Fruit fly (Drosophila melanogaster) whole organism, embryonic: Measurements from ENCODE around the gene Acp65Aa.

Experiments used
- Atf3 ChIP-seq: fragments of 200-800 bp; sonication (Bioruptor generic); optimal IDR thresholded peaks from 3 replicates; lab custom pipeline; 2016; ENCODE audit warnings: missing biosample characterization, missing genetic modification characterization
- Atf6 ChIP-seq: fragments of 200-800 bp; sonication (Bioruptor generic); IDR thresholded peaks from 2 replicates; pipeline ENCODE4 v1.3.6; 2022; ENCODE audit warnings: missing biosample characterization, missing genetic modification characterization
- C15 ChIP-seq: fragments of 200-800 bp; sonication (Bioruptor generic); IDR thresholded peaks from 3 replicates; pipeline ENCODE4 v1.3.6; 2022; ENCODE audit warnings: missing biosample characterization, missing genetic modification characterization
- CG10147 ChIP-seq: fragments of 200-800 bp; sonication (Bioruptor generic); optimal IDR thresholded peaks from 2 replicates; lab custom pipeline; 2019; ENCODE audit warnings: missing biosample characterization, mild to moderate bottlenecking, missing genetic modification characterization, moderate library complexity
- CG11085 ChIP-seq: fragments of 200-800 bp; sonication (Bioruptor generic); IDR thresholded peaks from 2 replicates; pipeline ENCODE4 v1.3.6; 2022; ENCODE audit warnings: missing biosample characterization, missing genetic modification characterization
- CG11560 ChIP-seq: fragments of 200-800 bp; sonication (Bioruptor generic); IDR thresholded peaks from 3 replicates; pipeline ENCODE4 v1.3.6; 2022; ENCODE audit warnings: missing biosample characterization, missing genetic modification characterization
- CG12155 ChIP-seq: fragments of 200-800 bp; sonication (Bioruptor generic); optimal IDR thresholded peaks from 3 replicates; lab custom pipeline; 2016; ENCODE audit warnings: missing biosample characterization, missing genetic modification characterization
- CG12659 ChIP-seq: fragments of 200-800 bp; sonication (Bioruptor generic); optimal IDR thresholded peaks from 3 replicates; lab custom pipeline; 2017; ENCODE audit warnings: mild to moderate bottlenecking, missing biosample characterization, missing genetic modification reagents, missing genetic modification characterization
- CG13424 ChIP-seq: fragments of 200-800 bp; sonication (Bioruptor generic); optimal IDR thresholded peaks from 2 replicates; lab custom pipeline; 2019; ENCODE audit warnings: missing biosample characterization, mild to moderate bottlenecking, missing genetic modification characterization, moderate library complexity
- CG14667 ChIP-seq: fragments of 200-800 bp; sonication (Bioruptor generic); IDR thresholded peaks from 2 replicates; pipeline ENCODE4 v1.3.6; 2022; ENCODE audit warnings: missing biosample characterization, missing genetic modification characterization
- CG14965 ChIP-seq: fragments of 200-800 bp; sonication (Bioruptor generic); optimal IDR thresholded peaks from 2 replicates; lab custom pipeline; 2016; ENCODE audit warnings: missing biosample characterization, missing genetic modification characterization, borderline replicate concordance
- CG15011 ChIP-seq: fragments of 200-800 bp; sonication (Bioruptor generic); optimal IDR thresholded peaks from 3 replicates; lab custom pipeline; 2018; ENCODE audit warnings: missing biosample characterization, mild to moderate bottlenecking, missing genetic modification characterization
- CG15601 ChIP-seq: fragments of 200-800 bp; sonication (Bioruptor generic); optimal IDR thresholded peaks from 3 replicates; lab custom pipeline; 2019; ENCODE audit warnings: missing biosample characterization, mild to moderate bottlenecking, missing genetic modification characterization, moderate library complexity
- CG18599 ChIP-seq: fragments of 200-800 bp; sonication (Bioruptor generic); optimal IDR thresholded peaks from 3 replicates; lab custom pipeline; 2017; ENCODE audit warnings: missing biosample characterization, missing genetic modification characterization, mild to moderate bottlenecking, moderate library complexity, missing genetic modification reagents
- CG18619 ChIP-seq: fragments of 200-800 bp; sonication (Bioruptor generic); optimal IDR thresholded peaks from 3 replicates; lab custom pipeline; 2017; ENCODE audit warnings: missing biosample characterization, mild to moderate bottlenecking, missing genetic modification characterization
- CG3065 ChIP-seq: fragments of 200-800 bp; sonication (Bioruptor generic); optimal IDR thresholded peaks from 2 replicates; lab custom pipeline; 2016; ENCODE audit warnings: missing biosample characterization, missing genetic modification characterization
- CG34224 ChIP-seq: fragments of 200-800 bp; sonication (Bioruptor generic); IDR thresholded peaks from 3 replicates; pipeline ENCODE4 v1.3.6; 2022; ENCODE audit warnings: missing biosample characterization, missing genetic modification characterization; ENCODE audit not compliant: partially characterized antibody
- CG34376 ChIP-seq: fragments of 200-800 bp; sonication (Bioruptor generic); optimal IDR thresholded peaks from 2 replicates; lab custom pipeline; 2018; ENCODE audit warnings: missing biosample characterization, mild to moderate bottlenecking, missing genetic modification characterization
- CG4820 ChIP-seq: fragments of 200-800 bp; sonication (Bioruptor generic); optimal IDR thresholded peaks from 3 replicates; lab custom pipeline; 2016; ENCODE audit warnings: missing biosample characterization, missing genetic modification characterization
- CG7271 ChIP-seq: fragments of 200-800 bp; sonication (Bioruptor generic); optimal IDR thresholded peaks from 2 replicates; lab custom pipeline; 2018; ENCODE audit warnings: missing biosample characterization, mild to moderate bottlenecking, missing genetic modification characterization, moderate library complexity
- CG7357 ChIP-seq: fragments of 200-800 bp; sonication (Bioruptor generic); IDR thresholded peaks from 3 replicates; pipeline ENCODE4 v1.3.6; 2022; ENCODE audit warnings: missing biosample characterization, missing genetic modification characterization
- CG8388 ChIP-seq: fragments of 200-800 bp; sonication (Bioruptor generic); optimal IDR thresholded peaks from 2 replicates; lab custom pipeline; 2019; ENCODE audit warnings: missing biosample characterization, mild to moderate bottlenecking, missing genetic modification characterization, moderate library complexity
- Dbx ChIP-seq: fragments of 200-800 bp; sonication (Bioruptor generic); IDR thresholded peaks from 3 replicates; pipeline ENCODE4 v1.3.6; 2022; ENCODE audit warnings: missing biosample characterization, missing genetic modification characterization
- Dip2 ChIP-seq: fragments of 200-800 bp; sonication (Bioruptor generic); IDR thresholded peaks from 2 replicates; pipeline ENCODE4 v1.3.6; 2022; ENCODE audit warnings: missing biosample characterization, missing genetic modification characterization
- Doc2 ChIP-seq: fragments of 200-800 bp; sonication (Bioruptor generic); IDR thresholded peaks from 2 replicates; pipeline ENCODE4 v1.3.6; 2022; ENCODE audit warnings: missing biosample characterization, missing genetic modification characterization
- Fer1 ChIP-seq: fragments of 200-800 bp; sonication (Bioruptor generic); optimal IDR thresholded peaks from 2 replicates; lab custom pipeline; 2017; ENCODE audit warnings: missing biosample characterization, mild to moderate bottlenecking, missing genetic modification characterization
- Fer2 ChIP-seq: fragments of 200-800 bp; sonication (Bioruptor generic); optimal IDR thresholded peaks from 2 replicates; lab custom pipeline; 2018; ENCODE audit warnings: missing biosample characterization, mild to moderate bottlenecking, missing genetic modification characterization, moderate library complexity
- Gsc ChIP-seq: fragments of 200-800 bp; sonication (Bioruptor generic); IDR thresholded peaks from 2 replicates; pipeline ENCODE4 v1.3.6; 2022; ENCODE audit warnings: missing biosample characterization, missing genetic modification characterization
- Rfx ChIP-seq: fragments of 200-800 bp; sonication (Bioruptor generic); IDR thresholded peaks from 2 replicates; pipeline ENCODE4 v1.3.6; 2022; ENCODE audit warnings: missing biosample characterization, missing genetic modification characterization
- Sry-β ChIP-seq: fragments of 200-800 bp; sonication (Bioruptor generic); optimal IDR thresholded peaks from 2 replicates; lab custom pipeline; 2018; ENCODE audit warnings: missing biosample characterization, mild to moderate bottlenecking, missing genetic modification characterization, moderate library complexity
- Xbp1 ChIP-seq: fragments of 200-800 bp; sonication (Bioruptor generic); optimal IDR thresholded peaks from 3 replicates; lab custom pipeline; 2016; ENCODE audit warnings: missing biosample characterization, mild to moderate bottlenecking, missing genetic modification characterization
- ara ChIP-seq: fragments of 200-800 bp; sonication (Bioruptor generic); IDR thresholded peaks from 2 replicates; pipeline ENCODE4 v1.3.6; 2022; ENCODE audit warnings: missing biosample characterization, missing genetic modification characterization
- az2 ChIP-seq: fragments of 200-800 bp; sonication (Bioruptor generic); optimal IDR thresholded peaks from 3 replicates; lab custom pipeline; 2016; ENCODE audit warnings: missing biosample characterization, missing genetic modification characterization
- bbx ChIP-seq: fragments of 200-800 bp; sonication (Bioruptor generic); IDR thresholded peaks from 2 replicates; pipeline ENCODE4 v1.3.6; 2022; ENCODE audit warnings: missing biosample characterization, missing genetic modification characterization; ENCODE audit not compliant: partially characterized antibody
- bsh ChIP-seq, 2 experiments: fragments of 200-800 bp; sonication (Bioruptor generic); optimal IDR thresholded peaks; 2 replicates each; lab custom pipeline; 2017 to 2018; ENCODE audit warnings: mild to moderate bottlenecking in 2 of 2, missing biosample characterization in 2 of 2, missing genetic modification characterization in 2 of 2, moderate library complexity in 1 of 2
- cad ChIP-seq: fragments of >200 bp; optimal IDR thresholded peaks from 2 replicates; lab custom pipeline; 2017; ENCODE audit warnings: missing biosample characterization, missing genetic modification characterization
- cato ChIP-seq: fragments of 200-800 bp; sonication (Bioruptor generic); optimal IDR thresholded peaks from 2 replicates; lab custom pipeline; 2016; ENCODE audit warnings: missing biosample characterization, missing genetic modification characterization, borderline replicate concordance
- disco-r ChIP-seq: fragments of 200-800 bp; sonication (Bioruptor generic); optimal IDR thresholded peaks from 2 replicates; lab custom pipeline; 2016; ENCODE audit warnings: missing biosample characterization, missing genetic modification characterization
- esg ChIP-seq: fragments of 200-800 bp; sonication (Bioruptor generic); conservative IDR thresholded peaks from 2 replicates; pipeline ENCODE4 v1.3.6; 2022; ENCODE audit warnings: missing biosample characterization, missing genetic modification characterization
- gce ChIP-seq: fragments of 200-800 bp; sonication (Bioruptor generic); IDR thresholded peaks from 3 replicates; pipeline ENCODE4 v1.3.6; 2022; ENCODE audit warnings: missing biosample characterization, missing genetic modification characterization
- gcm2 ChIP-seq: fragments of 200-800 bp; sonication (Bioruptor generic); optimal IDR thresholded peaks from 2 replicates; lab custom pipeline; 2016; ENCODE audit warnings: missing biosample characterization, missing genetic modification characterization
- gfzf ChIP-seq: fragments of 200-800 bp; sonication (Bioruptor generic); optimal IDR thresholded peaks from 2 replicates; lab custom pipeline; 2016; ENCODE audit warnings: missing biosample characterization, mild to moderate bottlenecking, missing genetic modification characterization, moderate library complexity
- knrl ChIP-seq: fragments of 200-800 bp; sonication (Bioruptor generic); IDR thresholded peaks from 3 replicates; pipeline ENCODE4 v1.3.6; 2022; ENCODE audit warnings: missing biosample characterization, missing genetic modification characterization; ENCODE audit not compliant: partially characterized antibody
- mam ChIP-seq: fragments of 200-800 bp; sonication (Bioruptor generic); optimal IDR thresholded peaks from 3 replicates; lab custom pipeline; 2016; ENCODE audit warnings: missing biosample characterization, missing genetic modification characterization
- sisA ChIP-seq: fragments of 200-800 bp; sonication (Bioruptor generic); IDR thresholded peaks from 2 replicates; pipeline ENCODE4 v1.3.6; 2022; ENCODE audit warnings: missing biosample characterization, missing genetic modification characterization
- sob ChIP-seq: fragments of 200-800 bp; sonication (Bioruptor generic); IDR thresholded peaks from 2 replicates; pipeline ENCODE4 v1.3.6; 2022; ENCODE audit warnings: missing biosample characterization, missing genetic modification characterization
- sqz ChIP-seq: fragments of 200-800 bp; sonication (Bioruptor generic); optimal IDR thresholded peaks from 3 replicates; lab custom pipeline; 2018; ENCODE audit warnings: missing biosample characterization, mild to moderate bottlenecking, missing genetic modification characterization
- tap ChIP-seq: fragments of 200-800 bp; optimal IDR thresholded peaks from 3 replicates; lab custom pipeline; 2019; ENCODE audit warnings: missing biosample characterization, mild to moderate bottlenecking, missing genetic modification characterization, moderate library complexity
- tio ChIP-seq: fragments of 200-800 bp; sonication (Bioruptor generic); optimal IDR thresholded peaks from 2 replicates; lab custom pipeline; 2017; ENCODE audit warnings: missing biosample characterization, missing genetic modification characterization, inconsistent platforms
- unc-4 ChIP-seq: fragments of 200-800 bp; sonication (Bioruptor generic); IDR thresholded peaks from 2 replicates; pipeline ENCODE4 v1.3.6; 2022; ENCODE audit warnings: missing biosample characterization, missing genetic modification characterization; ENCODE audit not compliant: partially characterized antibody

Gene Acp65Aa

dm6 chr3L:6108264-6109060 lies 44.1 kb downstream of the Acp65Aa start (continued):
- no peak for TF ChIP-seq CG34376 (GFP tag; lab: Kevin White, UChicago)
- no peak for TF ChIP-seq az2
- TF ChIP-seq CG4820, result no peak
- no peak for TF ChIP-seq sisA (GFP tag; lab: Robert Waterston, UW)
- no peak for TF ChIP-seq CG10147 (GFP tag; lab: Kevin White, UChicago)
- no peak for TF ChIP-seq C15 (GFP tag; lab: Robert Waterston, UW)
- TF ChIP-seq CG15601 (tag; lab: Kevin White, UChicago), result no peak
- no peak for TF ChIP-seq CG7357 (GFP tag; lab: Robert Waterston, UW)
- TF ChIP-seq Atf3, result no peak
- no peak for TF ChIP-seq ara (GFP tag; lab: Robert Waterston, UW)
- no peak for TF ChIP-seq unc-4
- TF ChIP-seq Gsc (GFP tag; lab: Robert Waterston, UW), result no peak
- TF ChIP-seq Atf6, result no peak
- TF ChIP-seq CG18599 (GFP tag; lab: Kevin White, UChicago), result no peak
- no peak for TF ChIP-seq Sry-β (GFP tag; lab: Kevin White, UChicago)
- no peak for TF ChIP-seq CG15011 (GFP tag; lab: Kevin White, UChicago)
- no peak for TF ChIP-seq CG12155
- no peak for TF ChIP-seq CG11085 (GFP tag; lab: Robert Waterston, UW)
- TF ChIP-seq CG34224 (GFP tag; lab: Robert Waterston, UW), result no peak
- TF ChIP-seq sqz, result no peak
- TF ChIP-seq Xbp1, result no peak
- TF ChIP-seq knrl (GFP tag; lab: Robert Waterston, UW), result no peak
- peak in 1 of 2 experiments; percentile 50 for TF ChIP-seq bsh (GFP tag; optimal IDR thresholded peaks at IDR 0.05; lab: Kevin White, UChicago)
- no peak for TF ChIP-seq Dip2 (GFP tag; lab: Robert Waterston, UW)
- TF ChIP-seq tap (tag; lab: Kevin White, UChicago), result peak; percentile 19
- TF ChIP-seq gce (GFP tag; lab: Robert Waterston, UW), result no peak
- TF ChIP-seq sob (GFP tag; lab: Robert Waterston, UW), result no peak
- TF ChIP-seq Fer1 (GFP tag; lab: Kevin White, UChicago), result no peak
- TF ChIP-seq Fer2 (tag; lab: Kevin White, UChicago), result no peak
- TF ChIP-seq CG18619 (GFP tag; lab: Kevin White, UChicago), result no peak
- no peak for TF ChIP-seq CG7271 (tag; lab: Kevin White, UChicago)
- TF ChIP-seq Dbx (GFP tag; lab: Robert Waterston, UW), result no peak
- no peak for TF ChIP-seq Doc2 (GFP tag; lab: Robert Waterston, UW)
- no peak for TF ChIP-seq esg (GFP tag; lab: Robert Waterston, UW)
- no peak for TF ChIP-seq CG14965 (GFP tag; lab: Kevin White, UChicago)
- no peak for TF ChIP-seq CG3065 (GFP tag; lab: Kevin White, UChicago)
- peak; percentile 10 for TF ChIP-seq CG13424 (tag; lab: Kevin White, UChicago)
- no peak for TF ChIP-seq tio (GFP tag; lab: Kevin White, UChicago)
- no peak for TF ChIP-seq CG8388
- no peak for TF ChIP-seq cato
- TF ChIP-seq mam (GFP tag; lab: Kevin White, UChicago), result no peak
- TF ChIP-seq CG11560 (tag; lab: Robert Waterston, UW), result no peak
- TF ChIP-seq cad (GFP tag; lab: Kevin White, UChicago), result no peak
- no peak for TF ChIP-seq CG14667 (GFP tag; lab: Robert Waterston, UW)
- TF ChIP-seq Rfx, result no peak
- no peak for TF ChIP-seq disco-r (GFP tag; lab: Kevin White, UChicago)
- TF ChIP-seq gfzf (GFP tag; lab: Kevin White, UChicago), result no peak
- no peak for TF ChIP-seq bbx (GFP tag; lab: Robert Waterston, UW)
- no peak for TF ChIP-seq gcm2 (GFP tag; lab: Kevin White, UChicago)
- no peak for TF ChIP-seq CG12659
